Fruit fly (Drosophila melanogaster) whole organism, prepupa: ENCODE data around the gene Wdr62.

Source experiments
- CG10669 ChIP-seq: fragments of 200-800 bp; sonication (Bioruptor generic); optimal IDR thresholded peaks from 3 replicates; lab custom pipeline; 2018; ENCODE audit warnings: missing biosample characterization, mild to moderate bottlenecking, missing genetic modification characterization, moderate library complexity
- CG11294 ChIP-seq: fragments of 200-800 bp; sonication (Bioruptor generic); IDR thresholded peaks from 2 replicates; pipeline ENCODE4 v1.3.6; 2022; ENCODE audit warnings: missing biosample characterization, missing genetic modification characterization
- CG11902 ChIP-seq: fragments of 200-800 bp; sonication (Bioruptor generic); optimal IDR thresholded peaks from 3 replicates; lab custom pipeline; 2016; ENCODE audit warnings: missing biosample characterization, missing genetic modification characterization
- CG1621 ChIP-seq: fragments of 200-800 bp; sonication (Bioruptor generic); optimal IDR thresholded peaks from 3 replicates; lab custom pipeline; 2018; ENCODE audit warnings: missing biosample characterization, mild to moderate bottlenecking, missing genetic modification characterization
- CG16779 ChIP-seq: fragments of 200-800 bp; sonication (Bioruptor generic); optimal IDR thresholded peaks from 3 replicates; lab custom pipeline; 2017; ENCODE audit warnings: missing biosample characterization, mild to moderate bottlenecking, missing genetic modification characterization
- CG3032 ChIP-seq: fragments of 200-800 bp; optimal IDR thresholded peaks from 2 replicates; lab custom pipeline; 2019; ENCODE audit warnings: missing biosample characterization, mild to moderate bottlenecking, missing genetic modification characterization, moderate library complexity
- CG31627 ChIP-seq: fragments of 200-800 bp; sonication (Bioruptor generic); optimal IDR thresholded peaks from 3 replicates; lab custom pipeline; 2016; ENCODE audit warnings: missing biosample characterization, missing genetic modification characterization
- CG32006 ChIP-seq: fragments of 200-800 bp; sonication (Bioruptor generic); optimal IDR thresholded peaks from 3 replicates; lab custom pipeline; 2017; ENCODE audit warnings: missing biosample characterization, mild to moderate bottlenecking, missing genetic modification characterization
- CG34406 ChIP-seq: fragments of 200-800 bp; sonication (Bioruptor generic); optimal IDR thresholded peaks from 3 replicates; lab custom pipeline; 2016; ENCODE audit warnings: missing biosample characterization, missing genetic modification characterization
- CG3919 ChIP-seq: fragments of 200-800 bp; sonication (Bioruptor generic); optimal IDR thresholded peaks from 3 replicates; lab custom pipeline; 2016; ENCODE audit warnings: missing biosample characterization, missing genetic modification characterization
- CG6792 ChIP-seq: fragments of 200-800 bp; sonication (Bioruptor generic); optimal IDR thresholded peaks from 3 replicates; lab custom pipeline; 2016; ENCODE audit warnings: missing biosample characterization, missing genetic modification characterization
- CG6854 ChIP-seq: fragments of 200-800 bp; sonication (Bioruptor generic); optimal IDR thresholded peaks from 2 replicates; lab custom pipeline; 2017; ENCODE audit warnings: missing biosample characterization, mild to moderate bottlenecking, missing genetic modification characterization
- CG8119 ChIP-seq: fragments of 200-800 bp; sonication (Bioruptor generic); IDR thresholded peaks from 3 replicates; pipeline ENCODE4 v1.3.6; 2022; ENCODE audit warnings: missing biosample characterization, missing genetic modification characterization
- CG8319 ChIP-seq: fragments of 200-800 bp; sonication (Bioruptor generic); optimal IDR thresholded peaks from 3 replicates; lab custom pipeline; 2016; ENCODE audit warnings: missing biosample characterization, missing genetic modification characterization
- CG9139 ChIP-seq: fragments of 200-800 bp; sonication (Bioruptor generic); optimal IDR thresholded peaks from 3 replicates; lab custom pipeline; 2017; ENCODE audit warnings: missing biosample characterization, mild to moderate bottlenecking, missing genetic modification characterization
- Eip75B ChIP-seq: fragments of 200-800 bp; sonication (Bioruptor generic); optimal IDR thresholded peaks from 3 replicates; lab custom pipeline; 2016; ENCODE audit warnings: missing biosample characterization, missing genetic modification characterization
- Eip93F ChIP-seq: fragments of 200-800 bp; sonication (Bioruptor generic); optimal IDR thresholded peaks from 2 replicates; lab custom pipeline; 2016; ENCODE audit warnings: missing biosample characterization, mild to moderate bottlenecking, missing genetic modification characterization
- Ets21C ChIP-seq: fragments of 200-800 bp; sonication (Bioruptor generic); optimal IDR thresholded peaks from 3 replicates; lab custom pipeline; 2016; ENCODE audit warnings: missing biosample characterization, missing genetic modification characterization
- Gug ChIP-seq: fragments of 200-800 bp; sonication (Bioruptor generic); IDR thresholded peaks from 2 replicates; pipeline ENCODE4 v1.3.6; 2022; ENCODE audit warnings: missing biosample characterization, missing genetic modification characterization
- Hr39 ChIP-seq: fragments of 200-800 bp; sonication (Bioruptor generic); optimal IDR thresholded peaks from 2 replicates; lab custom pipeline; 2016; ENCODE audit warnings: missing biosample characterization, missing genetic modification characterization
- Hr4 ChIP-seq: fragments of 200-800 bp; sonication (Bioruptor generic); optimal IDR thresholded peaks from 3 replicates; lab custom pipeline; 2016; ENCODE audit warnings: missing biosample characterization, missing genetic modification characterization
- Lpt ChIP-seq: fragments of 200-800 bp; sonication (Bioruptor generic); optimal IDR thresholded peaks from 3 replicates; lab custom pipeline; 2016; ENCODE audit warnings: missing biosample characterization, missing genetic modification characterization
- OdsH ChIP-seq: fragments of 200-800 bp; sonication (Bioruptor generic); optimal IDR thresholded peaks from 3 replicates; lab custom pipeline; 2016; ENCODE audit warnings: missing biosample characterization, missing genetic modification characterization
- Smox ChIP-seq: fragments of 200-800 bp; sonication (Bioruptor generic); optimal IDR thresholded peaks from 3 replicates; lab custom pipeline; 2016; ENCODE audit warnings: missing biosample characterization, missing genetic modification characterization
- Sox102F ChIP-seq: fragments of 200-800 bp; sonication (Bioruptor generic); optimal IDR thresholded peaks from 2 replicates; lab custom pipeline; 2016; ENCODE audit warnings: missing biosample characterization, mild to moderate bottlenecking, missing genetic modification characterization
- Sox14 ChIP-seq: fragments of 200-800 bp; sonication (Bioruptor generic); optimal IDR thresholded peaks from 3 replicates; lab custom pipeline; 2016; ENCODE audit warnings: missing biosample characterization, missing genetic modification characterization
- Sox15 ChIP-seq: fragments of 200-800 bp; sonication (Bioruptor generic); optimal IDR thresholded peaks from 3 replicates; lab custom pipeline; 2016; ENCODE audit warnings: missing biosample characterization, missing genetic modification characterization
- achi ChIP-seq: fragments of 200-800 bp; sonication (Bioruptor generic); optimal IDR thresholded peaks from 3 replicates; lab custom pipeline; 2016; ENCODE audit warnings: missing biosample characterization, missing genetic modification characterization
- acj6 ChIP-seq: fragments of 200-800 bp; sonication (Bioruptor generic); optimal IDR thresholded peaks from 3 replicates; lab custom pipeline; 2016; ENCODE audit warnings: missing biosample characterization, missing genetic modification characterization
- dac ChIP-seq: fragments of 200-800 bp; sonication (Bioruptor generic); optimal IDR thresholded peaks from 2 replicates; lab custom pipeline; 2017; ENCODE audit warnings: missing biosample characterization, mild to moderate bottlenecking, missing genetic modification characterization
- dsx ChIP-seq: fragments of 200-800 bp; optimal IDR thresholded peaks from 3 replicates; lab custom pipeline; 2019; ENCODE audit warnings: missing biosample characterization, mild to moderate bottlenecking, missing genetic modification characterization, moderate library complexity; ENCODE audit not compliant: poor library complexity, severe bottlenecking
- eg ChIP-seq: fragments of 200-800 bp; sonication (Bioruptor generic); IDR thresholded peaks from 3 replicates; pipeline ENCODE4 v1.3.6; 2022; ENCODE audit warnings: missing biosample characterization, missing genetic modification characterization
- fd59A ChIP-seq: fragments of 200-800 bp; sonication (Bioruptor generic); optimal IDR thresholded peaks from 2 replicates; lab custom pipeline; 2017; ENCODE audit warnings: missing biosample characterization, mild to moderate bottlenecking, missing genetic modification characterization, missing genetic modification reagents
- fkh ChIP-seq: fragments of 200-800 bp; sonication (Bioruptor generic); optimal IDR thresholded peaks from 3 replicates; lab custom pipeline; 2017; ENCODE audit warnings: missing biosample characterization, mild to moderate bottlenecking, missing genetic modification characterization, moderate library complexity
- lz ChIP-seq: fragments of 200-800 bp; sonication (Bioruptor generic); optimal IDR thresholded peaks from 3 replicates; lab custom pipeline; 2016; ENCODE audit warnings: missing biosample characterization, missing genetic modification characterization
- pdm3 ChIP-seq: fragments of 200-800 bp; sonication (Bioruptor generic); optimal IDR thresholded peaks from 3 replicates; lab custom pipeline; 2016; ENCODE audit warnings: missing biosample characterization, missing genetic modification characterization
- svp ChIP-seq: fragments of 200-800 bp; sonication (Bioruptor generic); peaks from one replicate; lab custom pipeline; 2016; ENCODE audit warnings: missing biosample characterization, missing genetic modification characterization
- vri ChIP-seq: fragments of 200-800 bp; sonication (Bioruptor generic); optimal IDR thresholded peaks from 3 replicates; lab custom pipeline; 2016; ENCODE audit warnings: missing biosample characterization, mild to moderate bottlenecking, missing genetic modification characterization

The Wdr62 gene

dm6 chr2L:1989278-1989918 is 105.0 kb downstream of the Wdr62 start (continued):
- TF ChIP-seq CG9139 (GFP tag; lab: Kevin White, UChicago) (no peak), vri (GFP tag; lab: Kevin White, UChicago) (peak; percentile 59), CG11902 (GFP tag; lab: Kevin White, UChicago) (no peak), fkh (GFP tag; lab: Kevin White, UChicago) (no peak), CG3919 (GFP tag; lab: Kevin White, UChicago) (no peak), CG11294 (GFP tag; lab: Robert Waterston, UW) (no peak), CG16779 (tag; lab: Kevin White, UChicago) (no peak), fd59A (no peak), Smox (GFP tag; lab: Kevin White, UChicago) (peak; percentile 10), CG10669 (no peak), CG6854 (GFP tag; lab: Kevin White, UChicago) (no peak), pdm3 (GFP tag; lab: Kevin White, UChicago) (no peak), dsx (GFP tag; lab: Kevin White, UChicago) (peak; percentile 11), dac (GFP tag; lab: Kevin White, UChicago) (no peak), Lpt (GFP tag; lab: Kevin White, UChicago) (no peak), CG32006 (GFP tag; lab: Kevin White, UChicago) (no peak), CG6792 (GFP tag; lab: Kevin White, UChicago) (no peak), Eip93F (GFP tag; lab: Kevin White, UChicago) (peak; percentile 63), CG8119 (GFP tag; lab: Robert Waterston, UW) (no peak), Ets21C (GFP tag; lab: Kevin White, UChicago) (no peak), Gug (GFP tag; lab: Robert Waterston, UW) (no peak), Hr4 (GFP tag; lab: Kevin White, UChicago) (no peak), Sox14 (GFP tag; lab: Kevin White, UChicago) (peak; percentile 90), Sox15 (no peak), CG3032 (tag; lab: Kevin White, UChicago) (no peak), eg (GFP tag; lab: Robert Waterston, UW) (no peak), svp (GFP tag; lab: Kevin White, UChicago) (peak; percentile 99), CG31627 (GFP tag; lab: Kevin White, UChicago) (peak; percentile 26), Eip75B (GFP tag; lab: Kevin White, UChicago) (no peak), CG34406 (GFP tag; lab: Kevin White, UChicago) (no peak), lz (GFP tag; lab: Kevin White, UChicago) (no peak)

- TF ChIP-seq dac (GFP tag; lab: Kevin White, UChicago) (no peak), acj6 (GFP tag; lab: Kevin White, UChicago) (no peak), Ets21C (GFP tag; lab: Kevin White, UChicago) (no peak), CG34406 (GFP tag; lab: Kevin White, UChicago) (no peak), CG1621 (tag; lab: Kevin White, UChicago) (no peak), Sox15 (no peak), lz (GFP tag; lab: Kevin White, UChicago) (no peak), pdm3 (GFP tag; lab: Kevin White, UChicago) (no peak), Sox102F (GFP tag; lab: Kevin White, UChicago) (no peak), CG8319 (GFP tag; lab: Kevin White, UChicago) (no peak), eg (GFP tag; lab: Robert Waterston, UW) (no peak), Hr39 (GFP tag; lab: Kevin White, UChicago) (no peak), achi (GFP tag; lab: Kevin White, UChicago) (no peak), CG3032 (tag; lab: Kevin White, UChicago) (no peak), OdsH (GFP tag; lab: Kevin White, UChicago) (no peak)
These were observed 107.6 kb downstream of the Wdr62 start, which contains the start of gene Obp22a for dm6 chr2L:1992060-1992459. Gene Obp22a (minus strand): TSS chr2L:1992160.
